Fruit fly (Drosophila melanogaster): ENCODE measurements around the gene nau.

The nau gene

DNA sequence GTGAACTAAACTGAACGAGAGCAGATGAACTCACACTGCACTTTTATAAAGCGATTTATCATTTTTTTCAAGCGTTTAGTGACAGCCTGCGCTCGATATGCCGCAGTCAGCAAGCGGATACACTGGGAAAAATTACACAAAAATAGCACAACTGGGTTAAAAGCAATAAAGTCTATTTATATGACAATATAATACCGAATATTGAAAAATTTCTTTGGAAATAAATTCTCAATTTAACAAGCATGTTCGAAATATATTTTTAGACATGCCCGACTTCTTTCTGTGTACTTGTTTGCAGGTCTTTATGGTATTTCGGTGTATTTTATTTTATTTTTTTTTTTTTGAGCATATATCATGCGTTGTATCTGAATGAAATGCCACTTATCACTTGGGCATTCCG lies 4.3 kb downstream of the nau start (continued):
- TF ChIP-seq CG6689 (GFP tag; IDR thresholded peaks at IDR 0.05) (0 out of 2 replicates have a peak, but pooled peaks have one; percentile 21), CG7745 (tag; optimal IDR thresholded peaks at IDR 0.05) (no peak), Bdp1 (GFP tag; optimal IDR thresholded peaks at IDR 0.05) (peak; percentile 41), pnt (GFP tag; optimal IDR thresholded peaks at IDR 0.05) (peak; percentile 34), Hmx (GFP tag; optimal IDR thresholded peaks at IDR 0.05) (peak; percentile 22), Ssrp (tag; optimal IDR thresholded peaks at IDR 0.05) (peak; percentile 71), Awh (GFP tag; IDR thresholded peaks at IDR 0.05) (peak; percentile 60; the same call in 1 of the 2 replicates), CG34376 (GFP tag; optimal IDR thresholded peaks at IDR 0.05) (no peak), PHDP (tag; optimal IDR thresholded peaks at IDR 0.05) (peak; percentile 72), Hmr (GFP tag; optimal IDR thresholded peaks at IDR 0.05) (peak; percentile 1), bbx (GFP tag; IDR thresholded peaks at IDR 0.05; ENCODE audit: partially characterized antibody) (no peak), Dref (GFP tag; IDR thresholded peaks at IDR 0.05) (no peak), CG10321 (GFP tag; IDR thresholded peaks at IDR 0.05) (no peak), Hr51 (GFP tag; optimal IDR thresholded peaks at IDR 0.05) (peak in 1 of 2 experiments; percentile 77), NC2β (GFP tag; optimal IDR thresholded peaks at IDR 0.05) (peak; percentile 56), CG18764 (GFP tag; optimal IDR thresholded peaks at IDR 0.05) (peak; percentile 63), HmgD (GFP tag; optimal IDR thresholded peaks at IDR 0.05) (no peak), CG11696 (GFP tag; IDR thresholded peaks at IDR 0.05) (peak; percentile 47; the same call in 1 of the 2 replicates), unc-4 (GFP tag; IDR thresholded peaks at IDR 0.05; ENCODE audit: partially characterized antibody) (no peak), Ets97D (GFP tag; optimal IDR thresholded peaks at IDR 0.05) (no peak), Sry-δ (GFP tag; optimal IDR thresholded peaks at IDR 0.05) (peak; percentile 21), CG4404 (GFP tag; IDR thresholded peaks at IDR 0.05) (0 out of 2 replicates have a peak, but pooled peaks have one; percentile 6), Xrp1 (GFP tag; IDR thresholded peaks at IDR 0.05) (peak; percentile 72), kah (GFP tag; optimal IDR thresholded peaks at IDR 0.05) (peak; percentile 38), Xbp1 (GFP tag; optimal IDR thresholded peaks at IDR 0.05) (peak; percentile 78), CG11247 (GFP tag; IDR thresholded peaks at IDR 0.05) (no peak), CG32767 (GFP tag; IDR thresholded peaks at IDR 0.05) (0 out of 2 replicates have a peak, but pooled peaks have one; percentile 26), Aef1 (GFP tag; IDR thresholded peaks at IDR 0.05) (0 out of 3 replicates have a peak, but pooled peaks have one; percentile 19), CG18599 (GFP tag; optimal IDR thresholded peaks at IDR 0.05) (peak; percentile 34), ERR (GFP tag; optimal IDR thresholded peaks at IDR 0.05) (no peak), Atf6 (GFP tag; IDR thresholded peaks at IDR 0.05) (peak; percentile 53; the same call in 1 of the 2 replicates), CG4820 (GFP tag; optimal IDR thresholded peaks at IDR 0.05) (peak; percentile 78), Rx (GFP tag; IDR thresholded peaks at IDR 0.05) (0 out of 2 replicates have a peak, but pooled peaks have one; percentile 13), CG15514 (GFP tag; optimal IDR thresholded peaks at IDR 0.05) (peak; percentile 2), CG10267 (tag; optimal IDR thresholded peaks at IDR 0.05) (peak; percentile 55), CG14014 (GFP tag; IDR thresholded peaks at IDR 0.05) (peak; percentile 63), CG4707 (GFP tag; optimal IDR thresholded peaks at IDR 0.05) (peak; percentile 31), peb (GFP tag; IDR thresholded peaks at IDR 0.05) (no peak), CG17186 (GFP tag; optimal IDR thresholded peaks at IDR 0.05) (no peak), lilli (GFP tag; optimal IDR thresholded peaks at IDR 0.05) (peak; percentile 49), prd (optimal IDR thresholded peaks at IDR 0.05) (no peak), prd (GFP tag; IDR thresholded peaks at IDR 0.05) (peak; percentile 77), yki (optimal IDR thresholded peaks at IDR 0.05) (no peak), CG31441 (GFP tag; IDR thresholded peaks at IDR 0.05) (peak; percentile 74), CG10274 (GFP tag; optimal IDR thresholded peaks at IDR 0.05) (no peak), cad (GFP tag; optimal IDR thresholded peaks at IDR 0.05) (no peak), mam (GFP tag; optimal IDR thresholded peaks at IDR 0.05) (peak; percentile 20), so (GFP tag; IDR thresholded peaks at IDR 0.05) (peak; percentile 80; the same call in 2 of the 3 replicates), ken (GFP tag; IDR thresholded peaks at IDR 0.05) (peak; percentile 75; the same call in 2 of the 3 replicates), eyg (GFP tag; optimal IDR thresholded peaks at IDR 0.05) (peak; percentile 28), ind (GFP tag; optimal IDR thresholded peaks at IDR 0.05) (peak; percentile 17), vfl (GFP tag; optimal IDR thresholded peaks at IDR 0.05) (no peak)
